Worm (Caenorhabditis elegans) whole organism, young adult: ENCODE results near the gene chil-24.

Source experiments
- Y53F4B.3 ChIP-seq: fragments of 200-800 bp; sonication (Bioruptor generic); IDR thresholded peaks from 2 replicates; pipeline ENCODE4 v1.3.6; 2022; ENCODE audit warnings: missing genetic modification reagents, missing genetic modification characterization, missing compliant biosample characterization
- athp-1 ChIP-seq: sonication (generic microtip); optimal IDR thresholded peaks from 2 replicates; lab custom pipeline; 2017; ENCODE audit warnings: mild to moderate bottlenecking, missing genetic modification characterization, missing compliant biosample characterization
- him-1 ChIP-seq: sonication (generic microtip); optimal IDR thresholded peaks from 2 replicates; lab custom pipeline; 2016; ENCODE audit warnings: missing genotype, missing genetic modification reagents, missing genetic modification characterization, missing compliant biosample characterization

DNA sequence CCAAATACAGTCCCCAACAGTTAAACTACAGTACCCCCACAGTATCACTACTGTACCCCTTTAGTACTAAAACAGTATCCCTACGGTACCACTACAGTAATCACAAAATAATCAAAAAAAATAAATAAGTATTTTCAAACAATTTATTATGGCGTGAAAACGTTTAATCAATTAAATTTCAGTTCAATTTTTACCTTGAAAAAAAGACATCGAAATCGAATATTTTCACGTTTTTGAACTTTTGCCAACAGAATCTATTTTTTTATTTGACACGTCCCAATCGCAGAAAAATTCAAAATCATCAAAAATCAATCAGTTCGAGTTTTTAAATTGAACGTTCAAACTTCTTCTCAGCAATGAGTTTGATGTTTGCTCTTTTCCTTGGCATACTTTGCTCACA lies 15.0 kb upstream of the chil-24 start, which contains the start of gene clec-123:
- TF ChIP-seq him-1 (tag; lab: Kevin White, UChicago) = no peak
- TF ChIP-seq athp-1 = no peak
- TF ChIP-seq Y53F4B.3 = no peak
